Worm (Caenorhabditis elegans) whole organism, L1 larva: Measurements from ENCODE around the gene col-168.

Source experiments
- F16B12.6 ChIP-seq: fragments of 150-350 bp; optimal IDR thresholded peaks from 2 replicates; lab custom pipeline; 2014; ENCODE audit warnings: missing biosample characterization, missing genetic modification characterization
- Y116A8C.19 ChIP-seq: sonication (generic microtip); optimal IDR thresholded peaks from 2 replicates; lab custom pipeline; 2016; ENCODE audit warnings: missing compliant biosample characterization, missing genetic modification characterization, borderline replicate concordance
- aha-1 ChIP-seq: fragments of 150-350 bp; optimal IDR thresholded peaks from 2 replicates; lab custom pipeline; 2014; ENCODE audit warnings: missing biosample characterization, missing genetic modification characterization
- aly-2 ChIP-seq: fragments of 150-350 bp; optimal IDR thresholded peaks from 2 replicates; lab custom pipeline; 2014; ENCODE audit warnings: missing biosample characterization, missing genetic modification characterization
- ama-1 ChIP-seq: fragments of 150-350 bp; optimal IDR thresholded peaks from 2 replicates; lab custom pipeline; 2014
- ceh-63 ChIP-seq: fragments of 200-800 bp; sonication (Bioruptor generic); optimal IDR thresholded peaks from 2 replicates; lab custom pipeline; 2018; ENCODE audit warnings: mild to moderate bottlenecking, missing genetic modification characterization, missing compliant biosample characterization
- ceh-8 ChIP-seq: fragments of 200-800 bp; sonication (Bioruptor generic); optimal IDR thresholded peaks from 2 replicates; lab custom pipeline; 2018; ENCODE audit warnings: mild to moderate bottlenecking, missing genetic modification characterization, moderate library complexity, missing compliant biosample characterization
- ceh-82 ChIP-seq, 3 experiments: fragments of 150-350 bp in 1 of 3; sonication (generic microtip) in 2 of 3; optimal IDR thresholded peaks; 2 replicates each; lab custom pipeline; 2014 to 2017; ENCODE audit warnings: missing biosample characterization in 3 of 3, missing genetic modification characterization in 3 of 3
- dpl-1 ChIP-seq, 3 experiments: fragments of 150-350 bp in 2 of 3; sonication (generic microtip) in 1 of 3; optimal IDR thresholded peaks; 2 replicates each; lab custom pipeline; 2014 to 2017; ENCODE audit warnings: missing biosample characterization in 3 of 3, missing genetic modification characterization in 3 of 3, missing genetic modification reagents in 3 of 3
- dsc-1 ChIP-seq: sonication (generic microtip); optimal IDR thresholded peaks from 2 replicates; lab custom pipeline; 2016; ENCODE audit warnings: mild to moderate bottlenecking, missing genetic modification characterization, missing compliant biosample characterization
- egl-13 ChIP-seq: sonication (generic microtip); optimal IDR thresholded peaks from 2 replicates; lab custom pipeline; 2016; ENCODE audit warnings: missing genotype, missing genetic modification reagents, missing genetic modification characterization, missing compliant biosample characterization
- elt-3 ChIP-seq, 6 experiments: fragments of 150-350 bp in 1 of 6; sonication (generic microtip); optimal IDR thresholded peaks; 2 replicates each; lab custom pipeline; 2017 to 2018; ENCODE audit warnings: missing biosample characterization in 6 of 6, missing genetic modification characterization in 6 of 6, inconsistent platforms in 1 of 6
- ets-5 ChIP-seq: fragments of 200-800 bp; sonication (Bioruptor generic); IDR thresholded peaks from 2 replicates; pipeline ENCODE4 v1.3.6; 2022; ENCODE audit warnings: missing genetic modification characterization, missing compliant biosample characterization
- fkh-10 ChIP-seq: sonication (generic microtip); optimal IDR thresholded peaks from 2 replicates; lab custom pipeline; 2017; ENCODE audit warnings: missing biosample characterization, missing genetic modification reagents, missing genetic modification characterization
- fkh-4 ChIP-seq: sonication (generic microtip); optimal IDR thresholded peaks from 2 replicates; lab custom pipeline; 2016; ENCODE audit warnings: missing compliant biosample characterization, missing genetic modification characterization, borderline replicate concordance
- fkh-8 ChIP-seq: sonication (generic microtip); optimal IDR thresholded peaks from 2 replicates; lab custom pipeline; 2016; ENCODE audit warnings: mild to moderate bottlenecking, missing genetic modification characterization, missing compliant biosample characterization
- fos-1 ChIP-seq: fragments of 150-350 bp; optimal IDR thresholded peaks from 2 replicates; lab custom pipeline; 2014; ENCODE audit warnings: missing biosample characterization, missing genetic modification characterization
- hlh-17 ChIP-seq: fragments of 200-800 bp; sonication (Bioruptor generic); optimal IDR thresholded peaks from 2 replicates; lab custom pipeline; 2018; ENCODE audit warnings: missing genetic modification characterization, mild to moderate bottlenecking, missing compliant biosample characterization, moderate library complexity, borderline replicate concordance
- irx-1 ChIP-seq: sonication (generic microtip); optimal IDR thresholded peaks from 2 replicates; lab custom pipeline; 2016; ENCODE audit warnings: missing genetic modification characterization, missing compliant biosample characterization
- isw-1 ChIP-seq: fragments of 200-800 bp; sonication (Bioruptor generic); IDR thresholded peaks from 2 replicates; pipeline ENCODE4 v1.3.6; 2022; ENCODE audit warnings: missing genetic modification characterization, missing compliant biosample characterization
- lin-14 ChIP-seq: fragments of 200-800 bp; sonication (Bioruptor generic); optimal IDR thresholded peaks from 2 replicates; lab custom pipeline; 2018; ENCODE audit warnings: mild to moderate bottlenecking, missing genetic modification characterization, moderate library complexity, missing compliant biosample characterization
- lin-15B ChIP-seq: fragments of 150-350 bp; sonication (generic microtip); optimal IDR thresholded peaks from 3 replicates; lab custom pipeline; 2014; ENCODE audit warnings: missing biosample characterization, missing genetic modification characterization
- mdl-1 ChIP-seq, 2 experiments: fragments of 150-350 bp; optimal IDR thresholded peaks; 2 replicates each; lab custom pipeline; 2014 to 2017; ENCODE audit warnings: missing biosample characterization in 2 of 2, missing genetic modification characterization in 2 of 2, inconsistent platforms in 1 of 2
- mep-1 ChIP-seq: fragments of 150-350 bp; optimal IDR thresholded peaks from 2 replicates; lab custom pipeline; 2014; ENCODE audit warnings: missing biosample characterization, missing genetic modification characterization
- nhr-12 ChIP-seq: sonication (generic microtip); optimal IDR thresholded peaks from 2 replicates; lab custom pipeline; 2017; ENCODE audit warnings: missing biosample characterization, missing genetic modification characterization
- nhr-20 ChIP-seq: sonication (generic microtip); optimal IDR thresholded peaks from 2 replicates; lab custom pipeline; 2016; ENCODE audit warnings: mild to moderate bottlenecking, missing genetic modification characterization, missing compliant biosample characterization
- nhr-237 ChIP-seq: fragments of 150-350 bp; optimal IDR thresholded peaks from 2 replicates; lab custom pipeline; 2014; ENCODE audit warnings: missing biosample characterization, missing genetic modification characterization
- nhr-47 ChIP-seq: sonication (generic microtip); optimal IDR thresholded peaks from 2 replicates; lab custom pipeline; 2016; ENCODE audit warnings: mild to moderate bottlenecking, missing genetic modification characterization, moderate library complexity, missing compliant biosample characterization
- nhr-71 ChIP-seq: sonication (generic microtip); optimal IDR thresholded peaks from 2 replicates; lab custom pipeline; 2016; ENCODE audit warnings: mild to moderate bottlenecking, missing genetic modification characterization, moderate library complexity, missing compliant biosample characterization
- nhr-76 ChIP-seq: sonication (generic microtip); optimal IDR thresholded peaks from 2 replicates; lab custom pipeline; 2017; ENCODE audit warnings: missing biosample characterization, missing genetic modification characterization
- nhr-84 ChIP-seq: sonication (generic microtip); optimal IDR thresholded peaks from 2 replicates; lab custom pipeline; 2017; ENCODE audit warnings: missing biosample characterization, missing genetic modification characterization
- pag-3 ChIP-seq: sonication (generic microtip); optimal IDR thresholded peaks from 2 replicates; lab custom pipeline; 2017; ENCODE audit warnings: missing genetic modification characterization, mild to moderate bottlenecking, missing compliant biosample characterization, antibody characterized with exemption, borderline replicate concordance; ENCODE audit not compliant: insufficient read depth
- pqm-1 ChIP-seq: sonication (generic microtip); optimal IDR thresholded peaks from 3 replicates; lab custom pipeline; 2017; ENCODE audit warnings: missing biosample characterization, missing genetic modification characterization
- rnt-1 ChIP-seq: sonication (generic microtip); optimal IDR thresholded peaks from 2 replicates; lab custom pipeline; 2016; ENCODE audit warnings: mild to moderate bottlenecking, missing genetic modification characterization, moderate library complexity, missing compliant biosample characterization
- skn-1 ChIP-seq: fragments of 150-350 bp; optimal IDR thresholded peaks from 2 replicates; lab custom pipeline; 2014; ENCODE audit warnings: missing biosample characterization, missing genetic modification characterization
- snpc-4 ChIP-seq: fragments of 150-350 bp; optimal IDR thresholded peaks from 2 replicates; lab custom pipeline; 2014; ENCODE audit warnings: missing biosample characterization, missing genetic modification characterization
- sox-4 ChIP-seq: sonication (generic microtip); optimal IDR thresholded peaks from 2 replicates; lab custom pipeline; 2016; ENCODE audit warnings: missing genetic modification characterization, missing compliant biosample characterization
- sptf-1 ChIP-seq: fragments of 150-350 bp; optimal IDR thresholded peaks from 2 replicates; lab custom pipeline; 2014; ENCODE audit warnings: missing biosample characterization, missing genetic modification characterization
- sup-37 ChIP-seq: fragments of 200-800 bp; sonication (Bioruptor generic); optimal IDR thresholded peaks from 2 replicates; lab custom pipeline; 2018; ENCODE audit warnings: mild to moderate bottlenecking, missing genetic modification characterization, missing compliant biosample characterization
- swsn-7 ChIP-seq: sonication (generic microtip); optimal IDR thresholded peaks from 2 replicates; lab custom pipeline; 2016; ENCODE audit warnings: missing genetic modification characterization, missing compliant biosample characterization
- tbx-2 ChIP-seq: sonication (generic microtip); optimal IDR thresholded peaks from 2 replicates; lab custom pipeline; 2016; ENCODE audit warnings: missing genetic modification characterization, missing compliant biosample characterization
- tlp-1 ChIP-seq: fragments of 150-350 bp; optimal IDR thresholded peaks from 2 replicates; lab custom pipeline; 2014; ENCODE audit warnings: missing biosample characterization, missing genetic modification characterization
- unc-130 ChIP-seq: fragments of 150-350 bp; optimal IDR thresholded peaks from 2 replicates; lab custom pipeline; 2017; ENCODE audit warnings: missing biosample characterization, missing genetic modification characterization, inconsistent platforms
- unc-30 ChIP-seq: sonication (generic microtip); optimal IDR thresholded peaks from 2 replicates; lab custom pipeline; 2017; ENCODE audit warnings: missing biosample characterization, missing genetic modification characterization
- unc-98 ChIP-seq: fragments of 200-800 bp; sonication (Bioruptor generic); IDR thresholded peaks from 2 replicates; pipeline ENCODE4 v1.3.6; 2022; ENCODE audit warnings: missing genetic modification characterization, missing compliant biosample characterization
- vab-15 ChIP-seq: sonication (generic microtip); optimal IDR thresholded peaks from 2 replicates; lab custom pipeline; 2017; ENCODE audit warnings: missing genotype, mild to moderate bottlenecking, missing genetic modification characterization, missing compliant biosample characterization
- xbp-1 ChIP-seq: sonication (generic microtip); optimal IDR thresholded peaks from 2 replicates; lab custom pipeline; 2016; ENCODE audit warnings: missing genetic modification characterization, missing compliant biosample characterization
- zag-1 ChIP-seq: fragments of 150-350 bp; optimal IDR thresholded peaks from 2 replicates; lab custom pipeline; 2014; ENCODE audit warnings: missing biosample characterization, missing genetic modification characterization
- ztf-11 ChIP-seq, 2 experiments: sonication (generic microtip); optimal IDR thresholded peaks; 2 replicates each; lab custom pipeline; 2016 to 2017; ENCODE audit warnings: missing genetic modification characterization in 2 of 2, missing biosample characterization in 1 of 2, missing compliant biosample characterization in 1 of 2

The col-168 gene

ce11 chrX:6347013-6347412, 20.8 kb downstream of the col-168 start, which contains the start of gene C03B1.9:
Gene C03B1.9, minus strand, starts transcription at chrX:6347113.
- TF ChIP-seq rnt-1 (tag; lab: Kevin White, UChicago) (no peak), nhr-12 (tag; lab: Kevin White, UChicago) (no peak), swsn-7 (tag; lab: Kevin White, UChicago) (no peak)

ce11 chrX:6350016-6350415, 23.8 kb downstream of the col-168 start, which contains the start of gene C03B1.6:
Gene C03B1.6, plus strand, starts transcription at chrX:6350316.
- TF ChIP-seq unc-98 (GFP tag; lab: Robert Waterston, UW) (no peak), dsc-1 (tag; lab: Kevin White, UChicago) (peak; percentile 7)
- TF ChIP-seq, all 84 proteins: peak for 1

ce11 chrX:6353763-6354162, 27.6 kb downstream of the col-168 start:
- TF ChIP-seq unc-130 (tag; lab: Kevin White, UChicago): no peak
- no peak for TF ChIP-seq aly-2
- no peak for TF ChIP-seq pag-3 (tag; lab: Kevin White, UChicago)
- no peak for TF ChIP-seq egl-13 (tag; lab: Kevin White, UChicago)
- peak; percentile 60 for TF ChIP-seq ceh-8 (GFP tag; lab: Kevin White, UChicago)
- no peak for TF ChIP-seq ztf-11 (tag; optimal IDR thresholded peaks at IDR 0.05; lab: Kevin White, UChicago)
- TF ChIP-seq aha-1: no peak
- TF ChIP-seq tbx-2 (tag; lab: Kevin White, UChicago): no peak
- TF ChIP-seq snpc-4 (tag; lab: Kevin White, UChicago): no peak
- TF ChIP-seq unc-30 (tag; lab: Kevin White, UChicago): no peak
- peak; percentile 51 for TF ChIP-seq nhr-71 (tag; lab: Kevin White, UChicago)
- no peak for TF ChIP-seq pqm-1 (tag; lab: Kevin White, UChicago)
- TF ChIP-seq elt-3 (tag; optimal IDR thresholded peaks at IDR 0.05; lab: Kevin White, UChicago): no peak
- TF ChIP-seq zag-1 (tag; lab: Kevin White, UChicago): no peak
- peak; percentile 3 for TF ChIP-seq nhr-20 (tag; lab: Kevin White, UChicago)
- TF ChIP-seq nhr-237 (tag; lab: Kevin White, UChicago): no peak
- TF ChIP-seq fkh-10 (GFP tag; lab: Kevin White, UChicago): no peak
- no peak for TF ChIP-seq irx-1 (tag; lab: Kevin White, UChicago)
- no peak for TF ChIP-seq ama-1 (lab: Kevin White, UChicago)
- no peak for TF ChIP-seq mep-1
- TF ChIP-seq fkh-4 (tag; lab: Kevin White, UChicago): no peak
- no peak for TF ChIP-seq ets-5
- TF ChIP-seq ceh-63 (GFP tag; lab: Kevin White, UChicago): no peak
- no peak for TF ChIP-seq fos-1
- no peak for TF ChIP-seq hlh-17
- no peak for TF ChIP-seq isw-1 (GFP tag; lab: Robert Waterston, UW)
- no peak for TF ChIP-seq lin-15B (tag; lab: Kevin White, UChicago)
- TF ChIP-seq nhr-12 (tag; lab: Kevin White, UChicago): no peak
- no peak for TF ChIP-seq F16B12.6 (tag; lab: Kevin White, UChicago)
- no peak for TF ChIP-seq dpl-1 (GFP tag; optimal IDR thresholded peaks at IDR 0.05; lab: Kevin White, UChicago)
- TF ChIP-seq Y116A8C.19 (tag; lab: Kevin White, UChicago): no peak
- TF ChIP-seq nhr-84: no peak
- peak; percentile 15 for TF ChIP-seq xbp-1 (tag; lab: Kevin White, UChicago)
- TF ChIP-seq vab-15 (tag; lab: Kevin White, UChicago): no peak
- TF ChIP-seq dsc-1 (tag; lab: Kevin White, UChicago): no peak
- no peak for TF ChIP-seq sup-37 (GFP tag; lab: Kevin White, UChicago)
- TF ChIP-seq mdl-1 (tag; optimal IDR thresholded peaks at IDR 0.05; lab: Kevin White, UChicago): no peak
- no peak for TF ChIP-seq lin-14 (GFP tag; lab: Kevin White, UChicago)
- TF ChIP-seq nhr-76: no peak
- no peak for TF ChIP-seq skn-1 (tag; lab: Kevin White, UChicago)
- peak; percentile 78 for TF ChIP-seq fkh-8
- no peak for TF ChIP-seq nhr-47 (tag; lab: Kevin White, UChicago)
- no peak for TF ChIP-seq rnt-1 (tag; lab: Kevin White, UChicago)
- no peak for TF ChIP-seq tlp-1 (tag; lab: Kevin White, UChicago)
- no peak for TF ChIP-seq sptf-1 (tag; lab: Kevin White, UChicago)
- no peak for TF ChIP-seq ceh-82 (tag; optimal IDR thresholded peaks at IDR 0.05; lab: Kevin White, UChicago)
- TF ChIP-seq sox-4 (tag; lab: Kevin White, UChicago): peak; percentile 43
- TF ChIP-seq, all 84 proteins: peak for 6
